1 fruit fly cellular context compared by ENCODE assay signal in the genomic region with DNA sequence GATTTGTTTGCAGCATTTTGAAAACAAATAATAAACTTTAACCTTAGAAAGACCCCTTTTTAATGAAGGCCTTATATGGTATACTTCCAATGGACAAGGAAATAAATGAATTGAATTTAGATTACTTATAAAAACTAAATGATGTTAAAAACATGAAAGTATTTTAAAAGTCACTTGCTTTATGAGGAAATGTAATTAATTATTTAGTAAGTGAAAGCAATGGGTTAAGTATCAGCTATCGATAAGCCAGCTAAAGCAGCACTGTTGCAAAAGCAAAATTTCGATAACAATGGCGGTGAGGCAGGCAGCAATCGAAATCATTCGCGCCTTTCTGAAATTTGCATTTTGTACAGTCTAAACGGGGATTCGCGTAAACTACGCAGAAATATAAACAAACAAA.
A peak's percentile ranks its signal among the peaks of the same experiment; 100 is the strongest.
TF ChIP-seq lines count a peak whose summit lies in the region.

CG32856 (minus strand) TSS at position 183 of the 400 bp plus-strand sequence.
Rbf2 (plus strand) TSS at position 278 of the 400 bp plus-strand sequence.

TF ChIP-seq in whole organism, embryonic, 481 proteins besides CTCF, POLR2A, EP300 and RAD21 (continued from another document and continues in another):
- TF ChIP-seq CG17802 (tag; optimal IDR thresholded peaks at IDR 0.05; lab: Kevin White, UChicago) (peak; percentile 77), CG3281 (GFP tag; optimal IDR thresholded peaks at IDR 0.05; lab: Kevin White, UChicago) (no peak), CG13424 (tag; optimal IDR thresholded peaks at IDR 0.05; lab: Kevin White, UChicago) (peak; percentile 91), CG43689 (GFP tag; IDR thresholded peaks at IDR 0.05; lab: Robert Waterston, UW) (0 out of 2 replicates have a peak, but pooled peaks have one; percentile 4), dpn (GFP tag; optimal IDR thresholded peaks at IDR 0.05; lab: Kevin White, UChicago) (peak; percentile 84 to 87), Antp (GFP tag; optimal IDR thresholded peaks at IDR 0.05; lab: Kevin White, UChicago) (peak; percentile 50), Bteb2 (GFP tag; optimal IDR thresholded peaks at IDR 0.05; lab: Kevin White, UChicago) (peak; percentile 88), MBD-R2 (GFP tag; IDR thresholded peaks at IDR 0.05; lab: Robert Waterston, UW) (peak; percentile 91), nerfin-2 (GFP tag; IDR thresholded peaks at IDR 0.05; lab: Robert Waterston, UW; ENCODE audit: partially characterized antibody) (peak; percentile 93), fd102C (GFP tag; optimal IDR thresholded peaks at IDR 0.05; lab: Kevin White, UChicago) (no peak), CG4617 (GFP tag; optimal IDR thresholded peaks at IDR 0.05; lab: Kevin White, UChicago; ENCODE audit: borderline replicate concordance) (peak; percentile 86), CG13775 (GFP tag; optimal IDR thresholded peaks at IDR 0.05; lab: Kevin White, UChicago) (peak; percentile 75), ken (GFP tag; IDR thresholded peaks at IDR 0.05; lab: Robert Waterston, UW) (no peak; the same call in 1 of the 3 replicates), CG7271 (tag; optimal IDR thresholded peaks at IDR 0.05; lab: Kevin White, UChicago) (no peak), Lhr (GFP tag; optimal IDR thresholded peaks at IDR 0.05; lab: Kevin White, UChicago) (no peak), cwo (GFP tag; optimal IDR thresholded peaks at IDR 0.05; lab: Kevin White, UChicago) (no peak), Ravus (GFP tag; IDR thresholded peaks at IDR 0.05; lab: Robert Waterston, UW) (no peak; the same call in 1 of the 2 replicates), CG2875 (GFP tag; optimal IDR thresholded peaks at IDR 0.05; lab: Kevin White, UChicago) (peak; percentile 3), twi (tag; optimal IDR thresholded peaks at IDR 0.05; lab: Kevin White, UChicago) (no peak), Vsx1 (GFP tag; optimal IDR thresholded peaks at IDR 0.05; lab: Kevin White, UChicago) (no peak), shn (GFP tag; optimal IDR thresholded peaks at IDR 0.05; lab: Kevin White, UChicago) (peak; percentile 64), CG12299 (tag; optimal IDR thresholded peaks at IDR 0.05; lab: Kevin White, UChicago) (peak; percentile 88), nmo (GFP tag; optimal IDR thresholded peaks at IDR 0.05; lab: Kevin White, UChicago) (peak; percentile 90), Nf-YB (GFP tag; optimal IDR thresholded peaks at IDR 0.05; lab: Kevin White, UChicago) (peak; percentile 64), CG17359 (tag; optimal IDR thresholded peaks at IDR 0.05; lab: Kevin White, UChicago) (no peak), Nf-YC (tag; optimal IDR thresholded peaks at IDR 0.05; lab: Kevin White, UChicago) (peak; percentile 11), CG12104 (GFP tag; optimal IDR thresholded peaks at IDR 0.05; lab: Kevin White, UChicago) (no peak), fru (optimal IDR thresholded peaks at IDR 0.05; lab: Kevin White, UChicago) (no peak), CG10267 (tag; optimal IDR thresholded peaks at IDR 0.05; lab: Kevin White, UChicago) (peak; percentile 60), kay (GFP tag; optimal IDR thresholded peaks at IDR 0.05; lab: Kevin White, UChicago) (peak; percentile 39), HmgZ (tag; optimal IDR thresholded peaks at IDR 0.05; lab: Kevin White, UChicago) (peak; percentile 90), Lpt (GFP tag; optimal IDR thresholded peaks at IDR 0.05; lab: Kevin White, UChicago) (no peak), CG2129 (GFP tag; IDR thresholded peaks at IDR 0.05; lab: Robert Waterston, UW; ENCODE audit: partially characterized antibody) (peak; percentile 41), CG9932 (GFP tag; IDR thresholded peaks at IDR 0.05; lab: Robert Waterston, UW) (peak; percentile 94), dimm (GFP tag; IDR thresholded peaks at IDR 0.05; lab: Robert Waterston, UW) (no peak), CG34224 (GFP tag; IDR thresholded peaks at IDR 0.05; lab: Robert Waterston, UW; ENCODE audit: partially characterized antibody) (peak; percentile 75), bcd (GFP tag; optimal IDR thresholded peaks at IDR 0.05; lab: Kevin White, UChicago) (no peak), CG8359 (GFP tag; optimal IDR thresholded peaks at IDR 0.05; lab: Kevin White, UChicago; ENCODE audit: borderline replicate concordance) (no peak), Hr39 (optimal IDR thresholded peaks at IDR 0.05; lab: Kevin White, UChicago) (no peak), dmrt11E (tag; optimal IDR thresholded peaks at IDR 0.05; lab: Kevin White, UChicago) (peak; percentile 80), exex (tag; optimal IDR thresholded peaks at IDR 0.05; lab: Kevin White, UChicago) (peak; percentile 8), CG7839 (tag; optimal IDR thresholded peaks at IDR 0.05; lab: Kevin White, UChicago) (peak; percentile 91), sc (optimal IDR thresholded peaks at IDR 0.05; lab: Kevin White, UChicago) (no peak), sc (GFP tag; optimal IDR thresholded peaks at IDR 0.05; lab: Kevin White, UChicago) (no peak), sens (GFP tag; lab: Kevin White, UChicago) (peak; percentile 93), Adf1 (GFP tag; IDR thresholded peaks at IDR 0.05; lab: Robert Waterston, UW) (peak; percentile 64; the same call in 1 of the 2 replicates), dysf (GFP tag; IDR thresholded peaks at IDR 0.05; lab: Robert Waterston, UW) (no peak; the same call in 2 of the 3 replicates), CG4854 (GFP tag; optimal IDR thresholded peaks at IDR 0.05; lab: Kevin White, UChicago) (peak; percentile 41), CG8388 (GFP tag; optimal IDR thresholded peaks at IDR 0.05; lab: Kevin White, UChicago) (peak; percentile 79), B-H1 (GFP tag; IDR thresholded peaks at IDR 0.05; lab: Robert Waterston, UW) (no peak), Myb (GFP tag; optimal IDR thresholded peaks at IDR 0.05; lab: Kevin White, UChicago) (peak; percentile 65), CG7963 (GFP tag; IDR thresholded peaks at IDR 0.05; lab: Robert Waterston, UW; ENCODE audit: partially characterized antibody) (peak; percentile 90), stc (GFP tag; IDR thresholded peaks at IDR 0.05; lab: Robert Waterston, UW) (no peak), pho (GFP tag; optimal IDR thresholded peaks at IDR 0.05; lab: Kevin White, UChicago) (peak; percentile 83), inv (GFP tag; IDR thresholded peaks at IDR 0.05; lab: Robert Waterston, UW; ENCODE audit: partially characterized antibody) (peak; percentile 62), gfzf (GFP tag; optimal IDR thresholded peaks at IDR 0.05; lab: Kevin White, UChicago) (peak; percentile 28), CG5953 (GFP tag; IDR thresholded peaks at IDR 0.05; lab: Robert Waterston, UW) (peak; percentile 14; the same call in 1 of the 2 replicates), bsh (GFP tag; optimal IDR thresholded peaks at IDR 0.05; lab: Kevin White, UChicago) (peak; percentile 59 to 85), CG17912 (GFP tag; optimal IDR thresholded peaks at IDR 0.05; lab: Kevin White, UChicago) (peak; percentile 15), sens-2 (GFP tag; IDR thresholded peaks at IDR 0.05; lab: Robert Waterston, UW) (no peak), unc-4 (GFP tag; IDR thresholded peaks at IDR 0.05; lab: Robert Waterston, UW; ENCODE audit: partially characterized antibody) (peak; percentile 73), lbe (GFP tag; optimal IDR thresholded peaks at IDR 0.05; lab: Kevin White, UChicago) (no peak), fu2 (GFP tag; optimal IDR thresholded peaks at IDR 0.05; lab: Kevin White, UChicago) (peak; percentile 68), Med (GFP tag; lab: Kevin White, UChicago) (peak; percentile 95), al (GFP tag; IDR thresholded peaks at IDR 0.05; lab: Robert Waterston, UW) (no peak), CG17829 (tag; optimal IDR thresholded peaks at IDR 0.05; lab: Kevin White, UChicago) (peak; percentile 58), emc (GFP tag; optimal IDR thresholded peaks at IDR 0.05; lab: Kevin White, UChicago) (peak; percentile 16), Hand (GFP tag; optimal IDR thresholded peaks at IDR 0.05; lab: Kevin White, UChicago) (peak; percentile 61), so (GFP tag; IDR thresholded peaks at IDR 0.05; lab: Robert Waterston, UW) (no peak; the same call in 1 of the 3 replicates), lola (GFP tag; optimal IDR thresholded peaks at IDR 0.05; lab: Kevin White, UChicago) (peak in 1 of 3 experiments; percentile 76), CG4328 (GFP tag; optimal IDR thresholded peaks at IDR 0.05; lab: Kevin White, UChicago) (no peak), pros (GFP tag; optimal IDR thresholded peaks at IDR 0.05; lab: Kevin White, UChicago) (no peak), CG12744 (GFP tag; optimal IDR thresholded peaks at IDR 0.05; lab: Kevin White, UChicago) (peak; percentile 78), CG11093 (GFP tag; IDR thresholded peaks at IDR 0.05; lab: Robert Waterston, UW) (no peak), TFAM (GFP tag; optimal IDR thresholded peaks at IDR 0.05; lab: Kevin White, UChicago) (no peak), CG7372 (GFP tag; IDR thresholded peaks at IDR 0.05; lab: Robert Waterston, UW) (no peak), schlank (tag; optimal IDR thresholded peaks at IDR 0.05; lab: Kevin White, UChicago) (peak; percentile 6), repo (GFP tag; optimal IDR thresholded peaks at IDR 0.05; lab: Kevin White, UChicago) (no peak), CG9817 (tag; optimal IDR thresholded peaks at IDR 0.05; lab: Kevin White, UChicago) (peak; percentile 93), CG6254 (GFP tag; optimal IDR thresholded peaks at IDR 0.05; lab: Kevin White, UChicago) (peak; percentile 20), Usf (GFP tag; optimal IDR thresholded peaks at IDR 0.05; lab: Kevin White, UChicago) (peak; percentile 51), Hr3 (GFP tag; optimal IDR thresholded peaks at IDR 0.05; lab: Kevin White, UChicago) (peak; percentile 80), Side (GFP tag; optimal IDR thresholded peaks at IDR 0.05; lab: Kevin White, UChicago) (peak; percentile 71), cg (GFP tag; optimal IDR thresholded peaks at IDR 0.05; lab: Kevin White, UChicago) (no peak), sima (GFP tag; optimal IDR thresholded peaks at IDR 0.05; lab: Kevin White, UChicago) (no peak), Sox100B (GFP tag; optimal IDR thresholded peaks at IDR 0.05; lab: Kevin White, UChicago) (no peak), tap (tag; optimal IDR thresholded peaks at IDR 0.05; lab: Kevin White, UChicago) (no peak), hb (GFP tag; IDR thresholded peaks at IDR 0.05; lab: Robert Waterston, UW; ENCODE audit: partially characterized antibody) (peak; percentile 89), MTF-1 (GFP tag; optimal IDR thresholded peaks at IDR 0.05; lab: Kevin White, UChicago; ENCODE audit: borderline replicate concordance) (no peak), CG11695 (GFP tag; IDR thresholded peaks at IDR 0.05; lab: Robert Waterston, UW) (no peak), corto (GFP tag; optimal IDR thresholded peaks at IDR 0.05; lab: Kevin White, UChicago) (no peak), CG7987 (GFP tag; optimal IDR thresholded peaks at IDR 0.05; lab: Kevin White, UChicago) (no peak), zen (tag; optimal IDR thresholded peaks at IDR 0.05; lab: Kevin White, UChicago) (peak; percentile 61), Jarid2 (GFP tag; optimal IDR thresholded peaks at IDR 0.05; lab: Kevin White, UChicago) (no peak), pb (GFP tag; optimal IDR thresholded peaks at IDR 0.05; lab: Kevin White, UChicago) (no peak), gce (GFP tag; IDR thresholded peaks at IDR 0.05; lab: Robert Waterston, UW) (no peak), CG14014 (GFP tag; IDR thresholded peaks at IDR 0.05; lab: Robert Waterston, UW) (peak; percentile 77), CG32532 (GFP tag; IDR thresholded peaks at IDR 0.05; lab: Robert Waterston, UW) (no peak), CG3838 (GFP tag; optimal IDR thresholded peaks at IDR 0.05; lab: Kevin White, UChicago) (peak; percentile 63), CG18599 (GFP tag; optimal IDR thresholded peaks at IDR 0.05; lab: Kevin White, UChicago) (no peak), ac (GFP tag; optimal IDR thresholded peaks at IDR 0.05; lab: Kevin White, UChicago) (no peak), az2 (GFP tag; optimal IDR thresholded peaks at IDR 0.05; lab: Kevin White, UChicago) (peak; percentile 85), CkIIα-i1 (GFP tag; IDR thresholded peaks at IDR 0.05; lab: Robert Waterston, UW) (no peak), Ssrp (tag; optimal IDR thresholded peaks at IDR 0.05; lab: Kevin White, UChicago) (peak; percentile 87), Lim3 (GFP tag; IDR thresholded peaks at IDR 0.05; lab: Robert Waterston, UW) (no peak), btn (GFP tag; optimal IDR thresholded peaks at IDR 0.05; lab: Kevin White, UChicago) (no peak), E2f1 (GFP tag; IDR thresholded peaks at IDR 0.05; lab: Robert Waterston, UW) (no peak), ato (GFP tag; IDR thresholded peaks at IDR 0.05; lab: Robert Waterston, UW; ENCODE audit: partially characterized antibody) (peak; percentile 89), CG11085 (GFP tag; IDR thresholded peaks at IDR 0.05; lab: Robert Waterston, UW) (no peak), Ptx1 (GFP tag; IDR thresholded peaks at IDR 0.05; lab: Robert Waterston, UW) (no peak; the same call in 1 of the 2 replicates), luna (GFP tag; optimal IDR thresholded peaks at IDR 0.05; lab: Kevin White, UChicago) (peak; percentile 50), Meics (GFP tag; optimal IDR thresholded peaks at IDR 0.05; lab: Kevin White, UChicago) (peak; percentile 67), CG30020 (tag; optimal IDR thresholded peaks at IDR 0.05; lab: Kevin White, UChicago) (peak; percentile 82), CG17385 (GFP tag; optimal IDR thresholded peaks at IDR 0.05; lab: Kevin White, UChicago) (peak; percentile 80), Sry-β (GFP tag; optimal IDR thresholded peaks at IDR 0.05; lab: Kevin White, UChicago) (no peak), tup (GFP tag; optimal IDR thresholded peaks at IDR 0.05; lab: Kevin White, UChicago) (peak; percentile 57), Rx (GFP tag; IDR thresholded peaks at IDR 0.05; lab: Robert Waterston, UW) (no peak), tll (GFP tag; optimal IDR thresholded peaks at IDR 0.05; lab: Kevin White, UChicago) (peak in 1 of 2 experiments; percentile 14), grn (GFP tag; optimal IDR thresholded peaks at IDR 0.05; lab: Kevin White, UChicago) (no peak), CG7357 (GFP tag; IDR thresholded peaks at IDR 0.05; lab: Robert Waterston, UW) (0 out of 3 replicates have a peak, but pooled peaks have one; percentile 16), CG16813 (GFP tag; IDR thresholded peaks at IDR 0.05; lab: Robert Waterston, UW; ENCODE audit: partially characterized antibody) (peak; percentile 79), Fer3 (tag; optimal IDR thresholded peaks at IDR 0.05; lab: Kevin White, UChicago) (peak; percentile 43), ems (GFP tag; optimal IDR thresholded peaks at IDR 0.05; lab: Kevin White, UChicago) (peak; percentile 9), tna (GFP tag; IDR thresholded peaks at IDR 0.05; lab: Robert Waterston, UW; ENCODE audit: partially characterized antibody) (peak; percentile 90), CG30431 (GFP tag; optimal IDR thresholded peaks at IDR 0.05; lab: Kevin White, UChicago) (no peak), kah (GFP tag; optimal IDR thresholded peaks at IDR 0.05; lab: Kevin White, UChicago) (no peak)
